Worm (Caenorhabditis elegans) whole organism, L4 larva: ENCODE data around the gene K05F6.10.

Experiments used
- aly-2 ChIP-seq: sonication (generic microtip); optimal IDR thresholded peaks from 2 replicates; lab custom pipeline; 2018; ENCODE audit warnings: missing biosample characterization, missing genetic modification characterization
- dve-1 ChIP-seq: sonication (generic microtip); optimal IDR thresholded peaks from 2 replicates; lab custom pipeline; 2017; ENCODE audit warnings: antibody characterized with exemption, mild to moderate bottlenecking, missing genetic modification characterization, missing compliant biosample characterization; ENCODE audit not compliant: insufficient read depth
- hlh-30 ChIP-seq: sonication (generic microtip); optimal IDR thresholded peaks from 2 replicates; lab custom pipeline; 2017; ENCODE audit warnings: antibody characterized with exemption, mild to moderate bottlenecking, missing genetic modification characterization, missing compliant biosample characterization; ENCODE audit not compliant: insufficient read depth
- jun-1 ChIP-seq: fragments of 150-350 bp; optimal IDR thresholded peaks from 2 replicates; lab custom pipeline; 2014; ENCODE audit warnings: missing biosample characterization, missing genetic modification reagents, missing genetic modification characterization
- lin-13 ChIP-seq: fragments of 150-350 bp; optimal IDR thresholded peaks from 2 replicates; lab custom pipeline; 2014; ENCODE audit warnings: missing biosample characterization, missing genetic modification reagents, missing genetic modification characterization
- lir-3 ChIP-seq: sonication (generic microtip); optimal IDR thresholded peaks from 2 replicates; lab custom pipeline; 2016; ENCODE audit warnings: mild to moderate bottlenecking, missing genetic modification characterization, missing compliant biosample characterization
- nhr-237 ChIP-seq: sonication (generic microtip); optimal IDR thresholded peaks from 2 replicates; lab custom pipeline; 2017; ENCODE audit warnings: missing biosample characterization, missing genetic modification characterization
- pha-4 ChIP-seq, 2 experiments: fragments of 150-350 bp in 1 of 2; fragments of 200-800 bp in 1 of 2; sonication (Bioruptor generic) in 1 of 2; IDR thresholded peaks in 1 of 2; optimal IDR thresholded peaks in 1 of 2; 2 replicates each; pipeline versions ENCODE4 v1.3.6 to Lab custom; 2014 to 2022; ENCODE audit warnings: missing genetic modification characterization in 2 of 2, missing genetic modification reagents in 2 of 2, missing biosample characterization in 1 of 2, missing compliant biosample characterization in 1 of 2
- set-16 ChIP-seq: fragments of 200-800 bp; sonication (Bioruptor generic); IDR thresholded peaks from 2 replicates; pipeline ENCODE4 v1.3.6; 2022; ENCODE audit warnings: missing genetic modification reagents, missing genetic modification characterization, missing compliant biosample characterization
- snpc-4 ChIP-seq: fragments of 150-350 bp; optimal IDR thresholded peaks from 2 replicates; lab custom pipeline; 2014; ENCODE audit warnings: missing biosample characterization, missing genetic modification characterization
- unc-130 ChIP-seq: sonication (generic microtip); optimal IDR thresholded peaks from 2 replicates; lab custom pipeline; 2016; ENCODE audit warnings: missing genetic modification reagents, missing genetic modification characterization, missing compliant biosample characterization

DNA sequence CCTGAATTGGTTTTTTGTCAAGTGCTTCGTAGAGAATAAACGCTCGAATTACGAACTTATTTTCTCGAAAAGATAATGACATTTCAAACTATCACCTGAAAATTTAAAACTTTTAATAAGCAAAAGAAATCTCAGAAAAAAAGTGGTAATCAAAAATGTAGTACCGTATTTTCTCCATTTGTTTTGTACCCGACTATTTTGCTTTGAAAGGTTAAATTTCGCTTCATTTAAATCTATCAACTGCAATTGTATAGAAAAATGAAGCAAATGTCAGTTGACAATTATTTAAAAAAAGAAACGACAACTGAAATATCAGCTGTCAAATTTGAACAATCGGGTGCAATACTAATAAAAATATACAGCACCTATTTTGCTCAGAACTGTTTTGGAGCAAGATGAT is 45.2 kb upstream of the K05F6.10 start, which contains the start of gene fbxa-158:
- TF ChIP-seq lin-13 (GFP tag; lab: Kevin White, UChicago) (no peak), jun-1 (tag; lab: Kevin White, UChicago) (no peak), dve-1 (tag; lab: Kevin White, UChicago) (no peak), hlh-30 (tag; lab: Kevin White, UChicago) (no peak), set-16 (GFP tag; lab: Robert Waterston, UW) (no peak), nhr-237 (tag; lab: Kevin White, UChicago) (no peak), unc-130 (GFP tag; lab: Kevin White, UChicago) (no peak), lir-3 (tag; lab: Kevin White, UChicago) (no peak), snpc-4 (tag; lab: Kevin White, UChicago) (no peak), aly-2 (tag; lab: Kevin White, UChicago) (no peak), pha-4 (GFP tag; IDR thresholded peaks at IDR 0.05; lab: Robert Waterston, UW) (no peak), pha-4 (tag; optimal IDR thresholded peaks at IDR 0.05; lab: Kevin White, UChicago) (no peak)
